Fruit fly (Drosophila melanogaster) Kc167 (cell line): ENCODE data around the gene Rev1.

Source experiments
- Myc ChIP-seq: fragments of >200 bp; optimal IDR thresholded peaks from 2 replicates; lab custom pipeline; 2017; ENCODE audit warnings: missing external identifiers
- insv ChIP-seq: fragments of >200 bp; optimal IDR thresholded peaks from 3 replicates; lab custom pipeline; 2018; ENCODE audit warnings: missing external identifiers
- psq ChIP-seq: fragments of >200 bp; optimal IDR thresholded peaks from 2 replicates; lab custom pipeline; 2017; ENCODE audit warnings: missing external identifiers

DNA sequence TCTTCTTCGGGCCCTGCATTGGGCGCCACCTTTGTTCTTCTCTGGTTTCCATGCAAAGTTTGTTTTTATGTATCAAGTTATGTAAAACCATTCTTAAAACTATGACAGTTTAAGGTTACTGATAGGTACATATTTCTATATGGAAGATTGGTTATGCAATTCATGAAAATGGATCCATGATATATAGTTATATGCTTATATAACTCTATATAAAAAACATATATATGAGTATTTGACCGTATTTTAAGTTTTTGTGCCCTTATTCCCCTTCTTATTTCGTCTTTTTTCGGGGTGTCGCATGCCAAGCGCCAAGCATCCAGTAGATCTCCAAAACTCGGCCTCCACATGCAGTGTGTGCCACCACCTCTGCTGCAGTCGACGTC is 38.1 kb upstream of the Rev1 start:
- no peak for TF ChIP-seq insv (lab: Kevin White, UChicago)
- no peak for TF ChIP-seq psq
- no peak for TF ChIP-seq Myc (lab: Kevin White, UChicago)
